Fruit fly (Drosophila melanogaster): ENCODE measurements around the gene CG43249.

Gene CG43249

dm6 chr3L:16331633-16332032, 27.6 kb downstream of the CG43249 start, which contains the start of gene retinin:
TSS of gene retinin (plus strand) at chr3L:16331933.
- TF ChIP-seq CG6792 (GFP tag; optimal IDR thresholded peaks at IDR 0.05) (no peak), esn (GFP tag; optimal IDR thresholded peaks at IDR 0.05) (no peak), Ets96B (tag; optimal IDR thresholded peaks at IDR 0.05) (no peak)

- no peak for TF ChIP-seq net (GFP tag; optimal IDR thresholded peaks at IDR 0.05)
- TF ChIP-seq esn (GFP tag; optimal IDR thresholded peaks at IDR 0.05) = no peak
- TF ChIP-seq Sox102F (GFP tag; optimal IDR thresholded peaks at IDR 0.05) = no peak
- no peak for TF ChIP-seq CG6808 (GFP tag; optimal IDR thresholded peaks at IDR 0.05)
- TF ChIP-seq Smox (GFP tag; optimal IDR thresholded peaks at IDR 0.05) = no peak
Measured at dm6 chr3L:16333013-16333412, 28.9 kb downstream of the CG43249 start, which contains the start of gene CG13056. TSS of gene CG13056 (plus strand) at chr3L:16333313.

dm6 chr3L:16334876-16335275, 30.8 kb downstream of the CG43249 start:
- TF ChIP-seq Eip93F (GFP tag; optimal IDR thresholded peaks at IDR 0.05) (no peak), ss (GFP tag; optimal IDR thresholded peaks at IDR 0.05) (no peak), CG6163 (GFP tag; IDR thresholded peaks at IDR 0.05) (no peak), cyc (GFP tag; optimal IDR thresholded peaks at IDR 0.05) (no peak), eg (GFP tag; IDR thresholded peaks at IDR 0.05) (0 out of 3 replicates have a peak, but pooled peaks have one; percentile 32), CG4318 (GFP tag; optimal IDR thresholded peaks at IDR 0.05) (no peak), CG6854 (GFP tag; optimal IDR thresholded peaks at IDR 0.05) (no peak), Eip78C (GFP tag) (peak; percentile 41), acj6 (GFP tag; optimal IDR thresholded peaks at IDR 0.05) (no peak), CG16779 (tag; optimal IDR thresholded peaks at IDR 0.05) (no peak), CG10631 (GFP tag; optimal IDR thresholded peaks at IDR 0.05) (no peak), CG11902 (GFP tag; optimal IDR thresholded peaks at IDR 0.05) (no peak)

- no peak for TF ChIP-seq CG6276 (GFP tag; optimal IDR thresholded peaks at IDR 0.05)
- no peak for TF ChIP-seq OdsH (GFP tag; optimal IDR thresholded peaks at IDR 0.05)
- TF ChIP-seq Eip75B (GFP tag; optimal IDR thresholded peaks at IDR 0.05) = no peak
Measured at dm6 chr3L:16337739-16338138, 33.7 kb downstream of the CG43249 start.

dm6 chr3L:16338703-16339102, 34.6 kb downstream of the CG43249 start, which contains the start of gene CG4998:
TSS of gene CG4998 (plus strand) at chr3L:16339003.
- TF ChIP-seq CG32006 (GFP tag; optimal IDR thresholded peaks at IDR 0.05) (no peak), Blimp-1 (GFP tag; optimal IDR thresholded peaks at IDR 0.05) (peak; percentile 75)

- TF ChIP-seq CG6163 (GFP tag; IDR thresholded peaks at IDR 0.05) (peak; percentile 34; the same call in 1 of the 3 replicates), Hr4 (GFP tag; optimal IDR thresholded peaks at IDR 0.05) (peak; percentile 64), eg (GFP tag; IDR thresholded peaks at IDR 0.05) (peak; percentile 31; the same call in 1 of the 3 replicates), Eip78C (GFP tag) (peak; percentile 81), CG15336 (GFP tag; IDR thresholded peaks at IDR 0.05) (peak; percentile 69), CG34406 (GFP tag; optimal IDR thresholded peaks at IDR 0.05) (peak; percentile 9), Sox14 (GFP tag; optimal IDR thresholded peaks at IDR 0.05) (no peak), CG8119 (GFP tag; IDR thresholded peaks at IDR 0.05) (peak; percentile 74), CG4318 (GFP tag; optimal IDR thresholded peaks at IDR 0.05) (peak; percentile 28), CG31627 (GFP tag; optimal IDR thresholded peaks at IDR 0.05) (no peak), CG10631 (GFP tag; optimal IDR thresholded peaks at IDR 0.05) (no peak), salr (GFP tag; optimal IDR thresholded peaks at IDR 0.05) (peak in 1 of 2 experiments; percentile 15)
Measured at dm6 chr3L:16339463-16339862, 35.4 kb downstream of the CG43249 start.
